Worm (Caenorhabditis elegans): ENCODE measurements around the gene srz-101.
"Not testable (repeated sequence)": the region's sequence is repeated elsewhere in the genome, so short reads cannot be mapped to it uniquely, and the experiment has no call there.

The srz-101 gene

ce11 chrV:16648317-16649018, 46.2 kb upstream of the srz-101 start, which contains the start of gene W06G6.20:
Gene W06G6.20 (minus strand): TSS chrV:16648367.
- TF ChIP-seq sptf-1 (tag; optimal IDR thresholded peaks at IDR 0.05) (no peak), unc-62 (GFP tag; optimal IDR thresholded peaks at IDR 0.05) (no peak), cnd-1 (tag; optimal IDR thresholded peaks at IDR 0.05) (no peak), ceh-39 (tag; optimal IDR thresholded peaks at IDR 0.05) (no peak), nhr-76 (tag; optimal IDR thresholded peaks at IDR 0.05) (no peak), pha-4 (tag; optimal IDR thresholded peaks at IDR 0.05) (no peak), zip-8 (tag; optimal IDR thresholded peaks at IDR 0.05) (no peak)

- TF ChIP-seq unc-120 (tag; optimal IDR thresholded peaks at IDR 0.05; ENCODE audit: poor library complexity, severe bottlenecking); nhr-28 (tag; optimal IDR thresholded peaks at IDR 0.05); mab-5 (tag; optimal IDR thresholded peaks at IDR 0.05): not testable (repeated sequence)
Measured at ce11 chrV:16649200-16649599, 45.4 kb upstream of the srz-101 start, which contains the start of gene W06G6.11. Gene W06G6.11 (minus strand): TSS chrV:16649300.

ce11 chrV:16654242-16654641, 40.4 kb upstream of the srz-101 start, which contains the start of gene W06G6.15:
Gene W06G6.15 (plus strand): TSS chrV:16654542.
- TF ChIP-seq nhr-237, ceh-39, nhr-76 (tag; optimal IDR thresholded peaks at IDR 0.05): not testable (repeated sequence)

ce11 chrV:16660816-16661215, 33.8 kb upstream of the srz-101 start, which contains the start of gene Y70C5B.2:
Gene Y70C5B.2 (minus strand): TSS chrV:16660916.
- not testable (repeated sequence) for TF ChIP-seq mls-2 (tag; optimal IDR thresholded peaks at IDR 0.05); mab-5 (tag; optimal IDR thresholded peaks at IDR 0.05); ces-1 (GFP tag; optimal IDR thresholded peaks at IDR 0.05)

ce11 chrV:16666647-16667046, 28.0 kb upstream of the srz-101 start, which contains the start of gene F14F8.14:
Gene F14F8.14 (minus strand): TSS chrV:16666747.
- TF ChIP-seq elt-3 (tag; optimal IDR thresholded peaks at IDR 0.05): no peak
- TF ChIP-seq ces-1 (GFP tag; optimal IDR thresholded peaks at IDR 0.05): no peak
- TF ChIP-seq pha-4 (tag; optimal IDR thresholded peaks at IDR 0.05): no peak
- TF ChIP-seq elt-1 (tag; optimal IDR thresholded peaks at IDR 0.05; ENCODE audit: borderline replicate concordance, insufficient read depth): no peak
- TF ChIP-seq ham-2 (GFP tag; optimal IDR thresholded peaks at IDR 0.05): no peak
- no peak for TF ChIP-seq snpc-4 (tag; optimal IDR thresholded peaks at IDR 0.05)
- TF ChIP-seq zip-8 (tag; optimal IDR thresholded peaks at IDR 0.05): no peak
- no peak for TF ChIP-seq lsy-2 (tag; optimal IDR thresholded peaks at IDR 0.05)
- no peak for TF ChIP-seq mls-2 (tag; optimal IDR thresholded peaks at IDR 0.05)
- TF ChIP-seq blmp-1 (tag; optimal IDR thresholded peaks at IDR 0.05): no peak
- no peak for TF ChIP-seq ztf-11 (tag; optimal IDR thresholded peaks at IDR 0.05)
- no peak for TF ChIP-seq flh-1 (GFP tag; optimal IDR thresholded peaks at IDR 0.05)
- no peak for TF ChIP-seq drap-1 (GFP tag; optimal IDR thresholded peaks at IDR 0.05)
- no peak for TF ChIP-seq M03D4.4 (tag; optimal IDR thresholded peaks at IDR 0.05)
- no peak for TF ChIP-seq mep-1 (tag; optimal IDR thresholded peaks at IDR 0.05)
- no peak for TF ChIP-seq tbx-8 (GFP tag; optimal IDR thresholded peaks at IDR 0.05)
- TF ChIP-seq sptf-1 (tag; optimal IDR thresholded peaks at IDR 0.05): no peak

- TF ChIP-seq blmp-1 (tag; optimal IDR thresholded peaks at IDR 0.05): no peak
- no peak for TF ChIP-seq hlh-1 (tag; optimal IDR thresholded peaks at IDR 0.05)
- TF ChIP-seq ceh-43 (GFP tag; optimal IDR thresholded peaks at IDR 0.05): no peak
- no peak for TF ChIP-seq nhr-28 (tag; optimal IDR thresholded peaks at IDR 0.05)
- TF ChIP-seq elt-1 (tag; optimal IDR thresholded peaks at IDR 0.05; ENCODE audit: borderline replicate concordance, insufficient read depth): no peak
- no peak for TF ChIP-seq sem-2 (GFP tag; optimal IDR thresholded peaks at IDR 0.05)
- no peak for TF ChIP-seq pha-4 (tag; optimal IDR thresholded peaks at IDR 0.05)
- TF ChIP-seq ceh-39 (tag; optimal IDR thresholded peaks at IDR 0.05): no peak
- TF ChIP-seq elt-3 (tag; optimal IDR thresholded peaks at IDR 0.05): no peak
- no peak for TF ChIP-seq lsy-2 (tag; optimal IDR thresholded peaks at IDR 0.05)
Measured at ce11 chrV:16668473-16668872, 26.2 kb upstream of the srz-101 start, which contains the start of gene F14F8.9. Gene F14F8.9 (minus strand): TSS chrV:16668573.
